Fruit fly (Drosophila melanogaster) whole organism, pupa: ENCODE measurements around the gene CG4462.

Experiments
- CG10348 ChIP-seq: fragments of 200-800 bp; sonication (Bioruptor generic); IDR thresholded peaks from 2 replicates; pipeline ENCODE4 v1.3.6; 2022; ENCODE audit warnings: missing biosample characterization, missing genetic modification characterization
- CG12605 ChIP-seq: fragments of 200-800 bp; sonication (Bioruptor generic); IDR thresholded peaks from 2 replicates; pipeline ENCODE4 v1.3.6; 2022; ENCODE audit warnings: missing biosample characterization, missing genetic modification characterization
- CG13204 ChIP-seq: fragments of 200-800 bp; sonication (Bioruptor generic); optimal IDR thresholded peaks from 2 replicates; lab custom pipeline; 2018; ENCODE audit warnings: missing biosample characterization, mild to moderate bottlenecking, missing genetic modification characterization, moderate library complexity
- CG14655 ChIP-seq: fragments of 200-800 bp; sonication (Bioruptor generic); optimal IDR thresholded peaks from 3 replicates; lab custom pipeline; 2017; ENCODE audit warnings: mild to moderate bottlenecking, missing biosample characterization, missing genetic modification reagents, missing genetic modification characterization
- CG15710 ChIP-seq: fragments of 200-800 bp; sonication (Bioruptor generic); optimal IDR thresholded peaks from 2 replicates; lab custom pipeline; 2018; ENCODE audit warnings: missing biosample characterization, mild to moderate bottlenecking, missing genetic modification characterization, moderate library complexity
- CG17806 ChIP-seq: fragments of 200-800 bp; sonication (Bioruptor generic); optimal IDR thresholded peaks from 2 replicates; lab custom pipeline; 2018; ENCODE audit warnings: missing biosample characterization, mild to moderate bottlenecking, missing genetic modification characterization, moderate library complexity
- CG32121 ChIP-seq: fragments of 200-800 bp; sonication (Bioruptor generic); IDR thresholded peaks from 2 replicates; pipeline ENCODE4 v1.3.6; 2022; ENCODE audit warnings: missing biosample characterization, missing genetic modification characterization
- CG34367 ChIP-seq: fragments of 200-800 bp; sonication (Bioruptor generic); optimal IDR thresholded peaks from 2 replicates; lab custom pipeline; 2018; ENCODE audit warnings: missing biosample characterization, mild to moderate bottlenecking, missing genetic modification characterization
- CG4496 ChIP-seq: fragments of 200-800 bp; sonication (Bioruptor generic); IDR thresholded peaks from 3 replicates; pipeline ENCODE4 v1.3.6; 2022; ENCODE audit warnings: missing biosample characterization, missing genetic modification characterization
- CG8301 ChIP-seq: fragments of 200-800 bp; sonication (Bioruptor generic); optimal IDR thresholded peaks from 2 replicates; lab custom pipeline; 2018; ENCODE audit warnings: missing biosample characterization, mild to moderate bottlenecking, missing genetic modification characterization
- CG9948 ChIP-seq: fragments of 200-800 bp; sonication (Bioruptor generic); optimal IDR thresholded peaks from 2 replicates; lab custom pipeline; 2018; ENCODE audit warnings: missing biosample characterization, mild to moderate bottlenecking, missing genetic modification characterization, moderate library complexity
- D1 ChIP-seq: fragments of 200-800 bp; sonication (Bioruptor generic); optimal IDR thresholded peaks from 2 replicates; lab custom pipeline; 2018; ENCODE audit warnings: missing biosample characterization, mild to moderate bottlenecking, missing genetic modification characterization, moderate library complexity
- EcR ChIP-seq: fragments of 200-800 bp; sonication (Bioruptor generic); optimal IDR thresholded peaks from 3 replicates; lab custom pipeline; 2019; ENCODE audit warnings: missing biosample characterization, missing genetic modification characterization, mild to moderate bottlenecking, moderate library complexity, missing genetic modification reagents
- Ets98B ChIP-seq: fragments of 200-800 bp; sonication (Bioruptor generic); IDR thresholded peaks from 2 replicates; pipeline ENCODE4 v1.3.6; 2022; ENCODE audit warnings: missing biosample characterization, missing genetic modification characterization
- Pif1A ChIP-seq: fragments of 200-800 bp; sonication (Bioruptor generic); optimal IDR thresholded peaks from 3 replicates; lab custom pipeline; 2016; ENCODE audit warnings: missing biosample characterization, missing genetic modification characterization
- Pif1B ChIP-seq: fragments of 200-800 bp; sonication (Bioruptor generic); optimal IDR thresholded peaks from 3 replicates; lab custom pipeline; 2016; ENCODE audit warnings: missing biosample characterization, missing genetic modification characterization
- fd96Ca ChIP-seq: fragments of 200-800 bp; sonication (Bioruptor generic); IDR thresholded peaks from 3 replicates; pipeline ENCODE4 v1.3.6; 2022; ENCODE audit warnings: missing biosample characterization, missing genetic modification characterization
- gl ChIP-seq: fragments of 200-800 bp; sonication (Bioruptor generic); optimal IDR thresholded peaks from 2 replicates; lab custom pipeline; 2018; ENCODE audit warnings: missing biosample characterization, mild to moderate bottlenecking, missing genetic modification characterization
- rn ChIP-seq: fragments of 200-800 bp; sonication (Bioruptor generic); IDR thresholded peaks from 2 replicates; pipeline ENCODE4 v1.3.6; 2022; ENCODE audit warnings: missing biosample characterization, missing genetic modification characterization

Gene CG4462

DNA sequence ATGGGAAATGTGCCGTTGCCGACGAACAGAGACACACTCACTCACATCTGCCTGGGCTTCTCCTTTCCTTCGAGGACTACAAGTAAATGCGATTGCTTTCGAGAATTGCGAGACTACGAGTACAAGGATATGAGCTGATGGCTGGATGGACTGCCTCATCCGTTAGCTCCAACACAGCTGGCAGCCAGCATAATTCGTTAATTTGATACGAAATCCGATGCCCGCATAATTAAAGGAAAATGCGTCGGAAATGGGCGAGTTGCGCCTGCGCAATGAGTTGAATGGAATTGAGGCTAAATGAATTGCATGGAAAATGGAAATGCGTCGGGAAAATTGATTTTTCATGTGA lies 10.6 kb upstream of the CG4462 start:
- TF ChIP-seq CG15710 (tag; lab: Kevin White, UChicago) (no peak), CG8301 (no peak), CG9948 (tag; lab: Kevin White, UChicago) (no peak), CG34367 (tag; lab: Kevin White, UChicago) (no peak), Pif1B (GFP tag; lab: Kevin White, UChicago) (no peak), CG14655 (GFP tag; lab: Kevin White, UChicago) (no peak)

DNA sequence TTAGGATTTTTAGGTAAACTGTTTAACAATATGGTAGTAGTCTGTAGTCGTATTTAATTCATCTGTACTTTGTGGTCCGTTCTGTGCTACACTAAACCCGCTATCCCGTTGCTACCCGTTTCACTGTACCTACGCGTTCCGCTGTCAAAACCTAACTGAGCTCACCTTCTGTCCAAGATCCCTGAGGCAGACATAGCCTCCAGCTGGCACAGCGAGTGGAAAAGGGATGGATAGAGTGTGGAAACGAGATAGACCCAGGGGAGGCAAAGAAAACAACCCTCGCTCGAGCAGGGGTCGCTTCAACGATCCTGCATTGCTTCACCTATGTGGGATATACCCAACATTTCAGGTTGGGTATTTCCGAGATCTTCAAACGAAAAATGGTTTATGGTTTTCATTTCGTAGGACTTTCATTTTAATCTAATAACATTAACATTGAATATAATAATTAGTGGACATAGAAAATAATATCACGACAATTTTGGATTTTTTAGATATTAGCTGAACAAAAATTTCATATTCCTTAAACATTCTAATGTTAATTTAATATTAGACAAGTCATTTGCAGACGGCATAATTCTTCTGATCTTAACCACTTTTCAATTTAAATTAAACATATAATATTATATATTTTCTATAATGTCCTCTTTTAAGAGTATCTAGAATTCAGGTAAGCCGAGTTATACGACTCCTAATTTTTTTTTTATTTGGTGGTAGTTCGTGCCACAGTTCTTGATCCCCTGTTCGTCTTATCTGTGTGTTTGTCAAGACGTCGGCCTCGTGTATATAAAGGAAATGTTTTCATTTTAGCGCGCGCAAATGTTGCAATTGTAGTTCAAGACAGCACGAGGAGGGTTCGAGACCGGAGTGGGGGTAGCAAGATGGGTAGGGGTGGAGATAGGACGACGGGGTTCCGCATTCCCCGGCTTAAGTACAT lies 9.9 kb upstream of the CG4462 start, which contains the start of gene mira:
Gene mira, minus strand, starts transcription at position 281 of the 937 bp plus-strand sequence.
- TF ChIP-seq CG12605 (no peak), EcR (no peak)

dm6 chr3R:19932169-19932568 lies 7.0 kb upstream of the CG4462 start:
- TF ChIP-seq EcR (no peak), Pif1A (GFP tag; lab: Kevin White, UChicago) (no peak), D1 (tag; lab: Kevin White, UChicago) (no peak), CG4496 (no peak)
- TF ChIP-seq, all 21 proteins: peak for 0

DNA sequence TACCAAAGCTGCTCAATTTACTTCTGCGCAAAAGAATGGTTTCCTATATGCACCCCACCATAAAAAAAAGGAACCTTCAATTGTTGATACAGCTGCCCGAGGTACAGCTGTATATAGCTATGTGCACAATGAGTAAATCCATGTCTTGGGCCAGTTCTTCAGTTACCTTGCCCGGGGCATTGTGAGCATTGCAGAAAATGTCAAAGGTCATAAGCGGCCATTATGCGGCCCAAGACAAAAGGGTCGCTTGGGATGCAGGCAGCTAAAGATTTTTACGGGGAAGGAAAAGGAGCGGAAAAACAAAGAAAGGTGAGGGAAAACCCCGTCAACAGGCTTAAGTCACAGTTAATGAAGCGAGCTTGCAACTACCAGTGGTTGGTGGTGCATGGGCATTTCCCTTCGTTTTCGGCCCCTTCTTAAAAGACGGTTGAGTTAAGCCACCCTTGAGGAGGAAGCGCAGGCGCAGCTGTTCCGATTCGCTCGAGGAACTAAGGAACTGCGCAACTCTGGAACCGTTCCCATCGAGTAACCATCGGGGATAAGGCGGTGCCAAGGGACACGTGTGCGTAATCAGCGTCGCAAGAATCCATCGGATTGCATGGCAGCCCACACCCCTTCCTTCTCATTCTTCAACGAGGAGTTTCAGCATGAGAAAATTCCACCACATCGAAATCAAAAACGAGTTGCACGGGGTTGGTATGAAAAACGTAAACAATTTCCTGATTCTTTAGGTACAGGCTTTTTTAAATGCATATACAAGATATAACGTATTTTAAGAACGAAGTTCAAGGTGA lies 5.9 kb upstream of the CG4462 start:
- TF ChIP-seq Ets98B (GFP tag; lab: Robert Waterston, UW) (no peak), CG14655 (GFP tag; lab: Kevin White, UChicago) (no peak), fd96Ca (GFP tag; lab: Robert Waterston, UW) (no peak), CG12605 (no peak), D1 (tag; lab: Kevin White, UChicago) (no peak), CG34367 (tag; lab: Kevin White, UChicago) (no peak), CG8301 (no peak), Pif1B (GFP tag; lab: Kevin White, UChicago) (no peak)

- TF ChIP-seq CG9948 (tag; lab: Kevin White, UChicago) (no peak), fd96Ca (GFP tag; lab: Robert Waterston, UW) (no peak), Ets98B (GFP tag; lab: Robert Waterston, UW) (no peak), CG14655 (GFP tag; lab: Kevin White, UChicago) (no peak), gl (tag; lab: Kevin White, UChicago) (no peak), CG15710 (tag; lab: Kevin White, UChicago) (no peak), CG8301 (no peak), CG32121 (GFP tag; lab: Robert Waterston, UW) (no peak), CG10348 (GFP tag; lab: Robert Waterston, UW) (no peak), Pif1B (GFP tag; lab: Kevin White, UChicago) (no peak), Pif1A (GFP tag; lab: Kevin White, UChicago) (no peak), CG12605 (no peak)
These were observed 3.4 kb upstream of the CG4462 start, which contains the start of gene CG4459 for dm6 chr3R:19928544-19928943. TSS of gene CG4459 (minus strand) at chr3R:19928644.

dm6 chr3R:19924331-19924730 lies 840 bp downstream of the CG4462 start:
- TF ChIP-seq gl (tag; lab: Kevin White, UChicago), result peak; percentile 63
- TF ChIP-seq D1 (tag; lab: Kevin White, UChicago), result no peak
- TF ChIP-seq CG34367 (tag; lab: Kevin White, UChicago), result peak; percentile 41
- peak; percentile 83 for TF ChIP-seq Pif1A (GFP tag; lab: Kevin White, UChicago)
- TF ChIP-seq Pif1B (GFP tag; lab: Kevin White, UChicago), result peak; percentile 77
- TF ChIP-seq, all 21 proteins: peak for 4

- TF ChIP-seq CG17806 (tag; lab: Kevin White, UChicago) (no peak), CG34367 (tag; lab: Kevin White, UChicago) (no peak), Pif1A (GFP tag; lab: Kevin White, UChicago) (no peak), CG9948 (tag; lab: Kevin White, UChicago) (no peak), CG10348 (GFP tag; lab: Robert Waterston, UW) (no peak), CG13204 (GFP tag; lab: Kevin White, UChicago) (no peak), gl (tag; lab: Kevin White, UChicago) (no peak), Ets98B (GFP tag; lab: Robert Waterston, UW) (no peak; the same call in 1 of the 2 replicates), CG15710 (tag; lab: Kevin White, UChicago) (no peak), rn (GFP tag; lab: Robert Waterston, UW) (no peak), CG14655 (GFP tag; lab: Kevin White, UChicago) (no peak), CG32121 (GFP tag; lab: Robert Waterston, UW) (no peak), CG12605 (no peak), D1 (tag; lab: Kevin White, UChicago) (no peak), EcR (no peak)
These were observed 7.0 kb downstream of the CG4462 start, which contains the start of gene CG4770 for dm6 chr3R:19918207-19918606. TSS of gene CG4770 (plus strand) at chr3R:19918507.
